Fruit fly (Drosophila melanogaster): ENCODE results near the gene CG16756.

The CG16756 gene

DNA sequence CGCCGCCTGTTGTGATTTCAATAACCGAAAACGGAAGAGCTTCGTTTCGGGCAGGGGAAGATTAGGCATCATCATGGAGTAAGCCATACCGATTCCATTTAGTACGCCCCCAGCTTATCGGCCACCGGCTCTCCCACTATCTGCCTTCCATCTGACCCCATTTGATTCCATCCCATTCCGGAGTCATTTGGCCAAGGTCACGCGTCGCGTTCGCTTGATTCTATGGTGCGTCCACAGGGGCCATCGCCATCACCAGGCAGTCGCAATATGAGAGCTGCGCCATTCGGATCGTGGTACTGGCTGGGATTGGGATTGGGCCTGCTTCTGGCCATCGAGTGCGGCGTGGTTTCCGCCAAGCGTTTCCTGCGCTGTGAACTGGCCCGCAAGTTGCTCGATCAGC, at the start of gene CG16756:
CG16756 (plus strand) TSS at position 257 of the 400 bp plus-strand sequence.
- TF ChIP-seq EcR (GFP tag; optimal IDR thresholded peaks at IDR 0.05) (no peak), fd96Ca (GFP tag; IDR thresholded peaks at IDR 0.05) (no peak), CG4496 (GFP tag; IDR thresholded peaks at IDR 0.05) (no peak), CG12605 (GFP tag; IDR thresholded peaks at IDR 0.05) (no peak), rn (GFP tag; IDR thresholded peaks at IDR 0.05) (no peak), CG10348 (GFP tag; IDR thresholded peaks at IDR 0.05) (no peak), CG17806 (tag; optimal IDR thresholded peaks at IDR 0.05) (no peak), Ets98B (GFP tag; IDR thresholded peaks at IDR 0.05) (no peak), CG34367 (tag; optimal IDR thresholded peaks at IDR 0.05) (no peak), CG15710 (tag; optimal IDR thresholded peaks at IDR 0.05) (no peak), gl (tag; optimal IDR thresholded peaks at IDR 0.05) (no peak), CG8301 (tag; optimal IDR thresholded peaks at IDR 0.05) (no peak), Pif1B (GFP tag; optimal IDR thresholded peaks at IDR 0.05) (no peak)

DNA sequence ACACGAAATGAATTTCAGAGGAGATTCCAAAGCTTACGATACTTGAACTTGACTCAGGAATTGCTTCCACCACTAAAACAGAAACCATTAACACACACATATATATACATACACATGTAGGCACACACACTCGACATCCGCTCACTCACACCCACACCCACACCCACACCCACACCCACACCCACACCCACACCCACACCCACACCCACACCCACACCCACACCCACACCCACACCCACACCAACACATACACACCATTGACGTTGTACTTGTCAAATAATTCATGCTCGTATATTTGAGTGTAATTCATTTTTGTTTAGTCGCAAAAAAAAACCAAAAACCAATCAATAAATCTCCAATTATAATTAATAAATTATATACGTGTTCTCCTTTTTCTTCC, 44.8 kb upstream of the CG16756 start:
- no peak for TF ChIP-seq CG14655 (GFP tag; optimal IDR thresholded peaks at IDR 0.05)
- no peak for TF ChIP-seq CG17806 (tag; optimal IDR thresholded peaks at IDR 0.05)
- TF ChIP-seq fd96Ca (GFP tag; IDR thresholded peaks at IDR 0.05), result no peak
- TF ChIP-seq CG12605 (GFP tag; IDR thresholded peaks at IDR 0.05), result no peak
- no peak for TF ChIP-seq rn (GFP tag; IDR thresholded peaks at IDR 0.05)
- no peak for TF ChIP-seq CG15710 (tag; optimal IDR thresholded peaks at IDR 0.05)
- TF ChIP-seq CG32121 (GFP tag; IDR thresholded peaks at IDR 0.05), result no peak
- no peak for TF ChIP-seq CG8301 (tag; optimal IDR thresholded peaks at IDR 0.05)
- no peak for TF ChIP-seq D1 (tag; optimal IDR thresholded peaks at IDR 0.05)
- no peak for TF ChIP-seq CG9948 (tag; optimal IDR thresholded peaks at IDR 0.05)
- TF ChIP-seq EcR (GFP tag; optimal IDR thresholded peaks at IDR 0.05), result no peak
- TF ChIP-seq CG34367 (tag; optimal IDR thresholded peaks at IDR 0.05), result no peak
- no peak for TF ChIP-seq CG4496 (GFP tag; IDR thresholded peaks at IDR 0.05)
- no peak for TF ChIP-seq Pif1A (GFP tag; optimal IDR thresholded peaks at IDR 0.05)
- no peak for TF ChIP-seq gl (tag; optimal IDR thresholded peaks at IDR 0.05)
- TF ChIP-seq CG8159 (tag; optimal IDR thresholded peaks at IDR 0.05), result no peak
- TF ChIP-seq CG10348 (GFP tag; IDR thresholded peaks at IDR 0.05), result no peak
- no peak for TF ChIP-seq Pif1B (GFP tag; optimal IDR thresholded peaks at IDR 0.05)
- TF ChIP-seq Ets98B (GFP tag; IDR thresholded peaks at IDR 0.05), result no peak
- no peak for TF ChIP-seq Snoo (tag; optimal IDR thresholded peaks at IDR 0.05)

DNA sequence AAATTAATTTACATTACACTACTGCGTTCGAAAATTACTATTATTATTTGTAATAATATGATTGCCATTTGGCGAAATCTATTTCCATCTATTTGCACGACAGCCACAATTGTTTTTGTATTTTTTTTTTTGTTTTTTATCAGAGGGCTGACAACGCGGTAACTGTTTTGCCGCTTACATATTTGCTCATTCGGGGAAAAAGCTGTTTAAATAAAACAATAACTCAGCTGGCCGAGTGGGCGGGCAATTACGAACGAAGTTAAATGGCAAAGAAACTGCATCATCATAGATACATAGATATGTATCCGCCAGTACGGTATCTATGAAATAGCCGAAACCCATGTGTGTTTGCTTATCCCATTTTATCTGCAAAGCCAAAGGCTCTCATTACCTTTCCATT, 18.4 kb upstream of the CG16756 start:
- TF ChIP-seq Pif1A (GFP tag; optimal IDR thresholded peaks at IDR 0.05), result no peak
- no peak for TF ChIP-seq CG14655 (GFP tag; optimal IDR thresholded peaks at IDR 0.05)
- no peak for TF ChIP-seq Pif1B (GFP tag; optimal IDR thresholded peaks at IDR 0.05)
- no peak for TF ChIP-seq CG9948 (tag; optimal IDR thresholded peaks at IDR 0.05)

DNA sequence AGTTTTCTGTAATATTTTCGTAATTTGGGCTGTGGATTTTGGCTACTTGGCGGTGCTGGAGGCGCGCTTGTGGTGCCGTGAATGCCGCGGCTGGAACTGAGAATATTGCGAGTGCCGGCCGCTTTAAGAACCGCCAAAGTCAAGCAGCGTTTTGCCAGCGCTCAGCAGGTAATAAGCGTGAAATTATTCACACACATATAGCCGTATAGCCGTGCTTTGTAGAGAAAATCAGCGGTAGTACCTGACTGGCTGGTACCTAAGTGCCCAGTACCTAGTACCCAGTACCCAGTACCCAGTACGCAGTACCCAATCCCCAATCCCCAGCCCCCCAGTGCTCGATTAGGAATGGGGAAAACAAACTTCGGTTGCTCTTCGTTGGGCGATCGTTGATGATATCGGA, 16.6 kb upstream of the CG16756 start, which contains the start of gene NAAT1:
NAAT1 (minus strand) TSS at position 101 of the 400 bp plus-strand sequence.
- no peak for TF ChIP-seq Ets98B (GFP tag; IDR thresholded peaks at IDR 0.05)
- no peak for TF ChIP-seq CG10348 (GFP tag; IDR thresholded peaks at IDR 0.05)
- no peak for TF ChIP-seq CG14655 (GFP tag; optimal IDR thresholded peaks at IDR 0.05)
- TF ChIP-seq D1 (tag; optimal IDR thresholded peaks at IDR 0.05), result no peak

DNA sequence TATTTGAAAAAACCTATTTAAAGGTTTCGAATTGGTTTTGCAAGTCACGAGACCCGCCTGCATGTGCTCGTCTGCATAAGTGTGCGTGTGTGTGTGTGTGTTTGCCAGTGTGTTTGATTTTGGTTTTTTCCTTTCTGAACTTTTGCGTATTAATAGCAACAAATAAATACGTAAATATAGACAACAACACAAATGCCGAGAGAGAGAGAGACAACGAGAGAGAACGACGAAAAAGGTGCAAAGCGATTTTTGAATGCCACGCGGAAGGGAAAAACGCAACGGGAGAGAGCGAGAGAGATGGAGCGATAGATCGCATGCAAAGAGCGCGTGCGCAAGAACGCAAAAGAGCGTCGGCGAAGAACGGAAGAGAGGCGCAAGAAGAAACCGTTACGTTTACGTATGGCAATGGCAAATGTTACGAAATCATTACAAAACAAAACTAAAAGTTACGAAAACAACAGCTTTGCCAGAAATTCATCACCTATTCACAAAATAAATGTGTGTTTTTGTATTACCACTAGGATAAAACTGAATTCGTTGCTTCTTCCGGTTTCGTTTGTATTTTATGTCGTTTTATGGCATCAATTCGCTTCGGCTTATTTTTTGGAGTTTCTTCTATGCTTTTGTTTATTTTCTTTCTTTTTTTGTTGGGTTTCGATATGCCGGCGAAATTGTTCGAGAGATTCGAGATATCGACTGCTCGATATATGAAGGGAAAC, 9.3 kb upstream of the CG16756 start:
- TF ChIP-seq CG15710 (tag; optimal IDR thresholded peaks at IDR 0.05) (no peak), gl (tag; optimal IDR thresholded peaks at IDR 0.05) (no peak), rn (GFP tag; IDR thresholded peaks at IDR 0.05) (no peak), CG8301 (tag; optimal IDR thresholded peaks at IDR 0.05) (no peak), CG8159 (tag; optimal IDR thresholded peaks at IDR 0.05) (no peak), Pif1A (GFP tag; optimal IDR thresholded peaks at IDR 0.05) (no peak), CG10348 (GFP tag; IDR thresholded peaks at IDR 0.05) (no peak), CG12605 (GFP tag; IDR thresholded peaks at IDR 0.05) (no peak), fd96Ca (GFP tag; IDR thresholded peaks at IDR 0.05) (no peak), D1 (tag; optimal IDR thresholded peaks at IDR 0.05) (no peak), Snoo (tag; optimal IDR thresholded peaks at IDR 0.05) (no peak), CG34367 (tag; optimal IDR thresholded peaks at IDR 0.05) (no peak), CG13204 (GFP tag; optimal IDR thresholded peaks at IDR 0.05) (no peak), Ets98B (GFP tag; IDR thresholded peaks at IDR 0.05) (no peak), CG9948 (tag; optimal IDR thresholded peaks at IDR 0.05) (no peak), CG4496 (GFP tag; IDR thresholded peaks at IDR 0.05) (no peak)

DNA sequence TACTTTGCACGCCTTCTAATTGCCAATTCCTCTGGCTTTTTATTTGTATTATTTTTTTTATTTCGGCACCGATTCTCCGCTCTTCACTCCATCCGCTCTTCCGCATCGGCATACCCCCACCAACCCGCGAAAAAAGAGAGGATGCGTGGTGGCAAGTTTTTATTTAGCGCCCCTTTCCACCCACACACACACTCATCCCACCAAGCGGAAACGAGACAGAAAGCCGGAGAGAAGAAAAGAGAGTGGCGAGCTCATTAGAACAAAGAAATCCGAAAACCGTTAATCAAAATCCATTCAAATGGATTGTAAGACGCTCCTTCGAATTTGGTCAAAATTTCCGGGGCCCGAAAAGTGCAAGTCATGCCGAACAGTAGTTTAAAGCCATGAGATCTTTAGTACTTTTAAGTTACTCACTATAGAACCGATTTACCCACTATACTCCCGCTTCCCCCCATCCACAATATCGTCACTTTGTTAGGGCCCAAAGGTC, 8.7 kb upstream of the CG16756 start:
- TF ChIP-seq CG15710 (tag; optimal IDR thresholded peaks at IDR 0.05), result no peak
- no peak for TF ChIP-seq CG4496 (GFP tag; IDR thresholded peaks at IDR 0.05)
- TF ChIP-seq CG10348 (GFP tag; IDR thresholded peaks at IDR 0.05), result no peak
- no peak for TF ChIP-seq CG17806 (tag; optimal IDR thresholded peaks at IDR 0.05)
- TF ChIP-seq Pif1B (GFP tag; optimal IDR thresholded peaks at IDR 0.05), result no peak
- no peak for TF ChIP-seq Ets98B (GFP tag; IDR thresholded peaks at IDR 0.05)
